Fruit fly (Drosophila melanogaster) whole organism: ENCODE data around the gene Rabex-5.

ENCODE experiments used
- CG8478 ChIP-seq: fragments of >200 bp; optimal IDR thresholded peaks from 2 replicates; lab custom pipeline; 2018; ENCODE audit warnings: inconsistent platforms
- psq ChIP-seq: fragments of >200 bp; optimal IDR thresholded peaks from 2 replicates; lab custom pipeline; 2017
- usp ChIP-seq: fragments of >200 bp; optimal IDR thresholded peaks from 2 replicates; lab custom pipeline; 2017; ENCODE audit warnings: missing biosample characterization, missing genetic modification characterization, mixed read lengths

dm6 chr3L:1251712-1252111 lies 44.0 kb upstream of the Rabex-5 start, which contains the start of the genes CG9130 and CG9133:
- TF ChIP-seq usp (GFP tag; lab: Kevin White, UChicago) (no peak), psq (lab: Kevin White, UChicago) (no peak), CG8478 (lab: Kevin White, UChicago) (no peak)
